Fruit fly (Drosophila melanogaster) whole organism, embryonic: Measurements from ENCODE around the gene Fas1.

ENCODE experiments used
- Asciz ChIP-seq: fragments of 200-800 bp; sonication (Bioruptor generic); optimal IDR thresholded peaks from 2 replicates; lab custom pipeline; 2017; ENCODE audit warnings: missing biosample characterization, mild to moderate bottlenecking, missing genetic modification characterization, missing genetic modification reagents
- B-H1 ChIP-seq: fragments of 200-800 bp; sonication (Bioruptor generic); IDR thresholded peaks from 3 replicates; pipeline ENCODE4 v1.3.6; 2022; ENCODE audit warnings: missing biosample characterization, missing genetic modification characterization
- CG14667 ChIP-seq: fragments of 200-800 bp; sonication (Bioruptor generic); IDR thresholded peaks from 2 replicates; pipeline ENCODE4 v1.3.6; 2022; ENCODE audit warnings: missing biosample characterization, missing genetic modification characterization
- CG15269 ChIP-seq: fragments of 200-800 bp; sonication (Bioruptor generic); optimal IDR thresholded peaks from 2 replicates; lab custom pipeline; 2018; ENCODE audit warnings: missing biosample characterization, mild to moderate bottlenecking, missing genetic modification characterization, moderate library complexity
- CG18619 ChIP-seq: fragments of 200-800 bp; sonication (Bioruptor generic); optimal IDR thresholded peaks from 3 replicates; lab custom pipeline; 2017; ENCODE audit warnings: missing biosample characterization, mild to moderate bottlenecking, missing genetic modification characterization
- CG2712 ChIP-seq: fragments of 200-800 bp; optimal IDR thresholded peaks from 3 replicates; lab custom pipeline; 2019; ENCODE audit warnings: missing biosample characterization, mild to moderate bottlenecking, missing genetic modification characterization, moderate library complexity
- CG30020 ChIP-seq: fragments of 200-800 bp; optimal IDR thresholded peaks from 2 replicates; lab custom pipeline; 2019; ENCODE audit warnings: missing biosample characterization, mild to moderate bottlenecking, missing genetic modification characterization, moderate library complexity
- CG31441 ChIP-seq: fragments of 200-800 bp; sonication (Bioruptor generic); IDR thresholded peaks from 2 replicates; pipeline ENCODE4 v1.3.6; 2022; ENCODE audit warnings: missing biosample characterization, missing genetic modification characterization
- CG43689 ChIP-seq: fragments of 200-800 bp; sonication (Bioruptor generic); IDR thresholded peaks from 2 replicates; pipeline ENCODE4 v1.3.6; 2022; ENCODE audit warnings: missing biosample characterization, missing genetic modification characterization
- CG6683 ChIP-seq: fragments of 200-800 bp; sonication (Bioruptor generic); optimal IDR thresholded peaks from 2 replicates; lab custom pipeline; 2017; ENCODE audit warnings: missing biosample characterization, mild to moderate bottlenecking, missing genetic modification characterization, missing genetic modification reagents
- CG6689 ChIP-seq: fragments of 200-800 bp; sonication (Bioruptor generic); IDR thresholded peaks from 2 replicates; pipeline ENCODE4 v1.3.6; 2022; ENCODE audit warnings: missing biosample characterization, missing genetic modification characterization
- CG8924 ChIP-seq: fragments of 200-800 bp; optimal IDR thresholded peaks from 3 replicates; lab custom pipeline; 2019; ENCODE audit warnings: missing biosample characterization, mild to moderate bottlenecking, missing genetic modification characterization, moderate library complexity
- CG9215 ChIP-seq: fragments of 200-800 bp; sonication (Bioruptor generic); IDR thresholded peaks from 2 replicates; pipeline ENCODE4 v1.3.6; 2022; ENCODE audit warnings: missing biosample characterization, missing genetic modification characterization
- CG9797 ChIP-seq: fragments of 200-800 bp; sonication (Bioruptor generic); optimal IDR thresholded peaks from 3 replicates; lab custom pipeline; 2018; ENCODE audit warnings: missing biosample characterization, mild to moderate bottlenecking, missing genetic modification characterization
- Chrac-16 ChIP-seq: fragments of 200-800 bp; sonication (Bioruptor generic); optimal IDR thresholded peaks from 3 replicates; lab custom pipeline; 2016; ENCODE audit warnings: missing biosample characterization, missing genetic modification characterization
- Drgx ChIP-seq: fragments of 200-800 bp; sonication (Bioruptor generic); IDR thresholded peaks from 2 replicates; pipeline ENCODE4 v1.3.6; 2022; ENCODE audit warnings: missing biosample characterization, missing genetic modification characterization
- HmgZ ChIP-seq: fragments of 200-800 bp; sonication (Bioruptor generic); optimal IDR thresholded peaks from 2 replicates; lab custom pipeline; 2018; ENCODE audit warnings: missing biosample characterization, mild to moderate bottlenecking, missing genetic modification characterization
- Hsf ChIP-seq: fragments of 200-800 bp; sonication (Bioruptor generic); optimal IDR thresholded peaks from 3 replicates; lab custom pipeline; 2016; ENCODE audit warnings: missing biosample characterization, missing genetic modification characterization
- Lpt ChIP-seq: fragments of >200 bp; optimal IDR thresholded peaks from 2 replicates; lab custom pipeline; 2018; ENCODE audit warnings: missing biosample characterization, missing genetic modification characterization
- Meics ChIP-seq: fragments of 200-800 bp; sonication (Bioruptor generic); optimal IDR thresholded peaks from 2 replicates; lab custom pipeline; 2017; ENCODE audit warnings: missing biosample characterization, mild to moderate bottlenecking, missing genetic modification characterization
- Nf-YB ChIP-seq: fragments of 200-800 bp; sonication (Bioruptor generic); optimal IDR thresholded peaks from 3 replicates; lab custom pipeline; 2019; ENCODE audit warnings: missing biosample characterization, mild to moderate bottlenecking, missing genetic modification characterization, moderate library complexity
- Nf-YC ChIP-seq: fragments of 200-800 bp; optimal IDR thresholded peaks from 3 replicates; lab custom pipeline; 2019; ENCODE audit warnings: missing biosample characterization, mild to moderate bottlenecking, missing genetic modification characterization, moderate library complexity
- Optix ChIP-seq: fragments of 200-800 bp; sonication (Bioruptor generic); IDR thresholded peaks from 3 replicates; pipeline ENCODE4 v1.3.6; 2022; ENCODE audit warnings: missing biosample characterization, missing genetic modification characterization
- Six4 ChIP-seq: fragments of 200-800 bp; sonication (Bioruptor generic); optimal IDR thresholded peaks from 2 replicates; lab custom pipeline; 2016; ENCODE audit warnings: missing biosample characterization, missing genetic modification characterization
- Sry-δ ChIP-seq: fragments of 200-800 bp; sonication (Bioruptor generic); optimal IDR thresholded peaks from 2 replicates; lab custom pipeline; 2016; ENCODE audit warnings: missing biosample characterization, missing genetic modification characterization
- abd-A ChIP-seq: fragments of 200-800 bp; sonication (Bioruptor generic); optimal IDR thresholded peaks from 3 replicates; lab custom pipeline; 2019; ENCODE audit warnings: missing biosample characterization, mild to moderate bottlenecking, missing genetic modification characterization, moderate library complexity
- ase ChIP-seq: fragments of 200-800 bp; sonication (Bioruptor generic); IDR thresholded peaks from 3 replicates; pipeline ENCODE4 v1.3.6; 2022; ENCODE audit warnings: missing biosample characterization, missing genetic modification characterization
- ato ChIP-seq: fragments of 200-800 bp; sonication (Bioruptor generic); IDR thresholded peaks from 2 replicates; pipeline ENCODE4 v1.3.6; 2022; ENCODE audit warnings: missing biosample characterization, missing genetic modification characterization; ENCODE audit not compliant: partially characterized antibody
- bigmax ChIP-seq: fragments of 200-800 bp; sonication (Bioruptor generic); optimal IDR thresholded peaks from 2 replicates; lab custom pipeline; 2018; ENCODE audit warnings: missing biosample characterization, mild to moderate bottlenecking, missing genetic modification characterization
- chif ChIP-seq, 2 experiments: fragments of 200-800 bp; sonication (Bioruptor generic); optimal IDR thresholded peaks; 3 replicates each; lab custom pipeline; 2016; ENCODE audit warnings: missing biosample characterization in 2 of 2, missing genetic modification characterization in 2 of 2
- chinmo ChIP-seq: fragments of 200-800 bp; sonication (Bioruptor generic); IDR thresholded peaks from 4 replicates; pipeline ENCODE4 v1.3.6; 2022; ENCODE audit warnings: missing biosample characterization, missing genetic modification characterization; ENCODE audit not compliant: partially characterized antibody
- chm ChIP-seq: fragments of 200-800 bp; sonication (Bioruptor generic); IDR thresholded peaks from 2 replicates; pipeline ENCODE4 v1.3.6; 2022; ENCODE audit warnings: missing biosample characterization, missing genetic modification characterization
- dpn ChIP-seq, 2 experiments: fragments of 200-800 bp; sonication (Bioruptor generic); optimal IDR thresholded peaks; 3 replicates each; lab custom pipeline; 2016; ENCODE audit warnings: missing biosample characterization in 2 of 2, missing genetic modification characterization in 2 of 2
- en ChIP-seq: fragments of 200-800 bp; sonication (Bioruptor generic); optimal IDR thresholded peaks from 2 replicates; lab custom pipeline; 2016; ENCODE audit warnings: missing biosample characterization, missing genetic modification characterization
- ewg ChIP-seq: fragments of 200-800 bp; sonication (Bioruptor generic); optimal IDR thresholded peaks from 3 replicates; lab custom pipeline; 2017; ENCODE audit warnings: mild to moderate bottlenecking, missing biosample characterization, missing genetic modification reagents, missing genetic modification characterization
- kni ChIP-seq: fragments of 200-800 bp; sonication (Bioruptor generic); optimal IDR thresholded peaks from 3 replicates; lab custom pipeline; 2017; ENCODE audit warnings: mild to moderate bottlenecking, missing biosample characterization, missing genetic modification reagents, missing genetic modification characterization
- nerfin-1 ChIP-seq: fragments of 200-800 bp; sonication (Bioruptor generic); optimal IDR thresholded peaks from 3 replicates; lab custom pipeline; 2019; ENCODE audit warnings: missing biosample characterization, mild to moderate bottlenecking, missing genetic modification characterization, moderate library complexity
- pan ChIP-seq, 4 experiments: fragments of >200 bp in 3 of 4; fragments of 200-800 bp in 1 of 4; sonication (Bioruptor generic) in 1 of 4; optimal IDR thresholded peaks in 3 of 4; IDR thresholded peaks in 1 of 4; 2 replicates each; pipeline versions ENCODE4 v1.3.6 to Lab custom; 2017 to 2022; ENCODE audit warnings: missing biosample characterization in 2 of 4, missing genetic modification characterization in 2 of 4, mixed read lengths in 1 of 4
- pum ChIP-seq: fragments of 200-800 bp; sonication (Bioruptor generic); optimal IDR thresholded peaks from 2 replicates; lab custom pipeline; 2016; ENCODE audit warnings: missing biosample characterization, missing genetic modification characterization
- schlank ChIP-seq: fragments of 200-800 bp; sonication (Bioruptor generic); optimal IDR thresholded peaks from 2 replicates; lab custom pipeline; 2018; ENCODE audit warnings: missing biosample characterization, mild to moderate bottlenecking, missing genetic modification characterization
- sob ChIP-seq: fragments of 200-800 bp; sonication (Bioruptor generic); IDR thresholded peaks from 2 replicates; pipeline ENCODE4 v1.3.6; 2022; ENCODE audit warnings: missing biosample characterization, missing genetic modification characterization
- sr ChIP-seq: fragments of 200-800 bp; sonication (Bioruptor generic); IDR thresholded peaks from 3 replicates; pipeline ENCODE4 v1.3.6; 2022; ENCODE audit warnings: missing biosample characterization, missing genetic modification characterization
- tup ChIP-seq: fragments of 200-800 bp; sonication (Bioruptor generic); optimal IDR thresholded peaks from 2 replicates; lab custom pipeline; 2016; ENCODE audit warnings: missing biosample characterization, mild to moderate bottlenecking, missing genetic modification characterization, moderate library complexity
- yki ChIP-seq: fragments of >200 bp; optimal IDR thresholded peaks from 3 replicates; lab custom pipeline; 2018
- zen ChIP-seq: fragments of 200-800 bp; sonication (Bioruptor generic); optimal IDR thresholded peaks from 3 replicates; lab custom pipeline; 2018; ENCODE audit warnings: missing biosample characterization, mild to moderate bottlenecking, missing genetic modification characterization, moderate library complexity
- zfh1 ChIP-seq: fragments of 200-800 bp; sonication (Bioruptor generic); IDR thresholded peaks from 3 replicates; pipeline ENCODE4 v1.3.6; 2022; ENCODE audit warnings: missing biosample characterization, missing genetic modification characterization

The Fas1 gene

dm6 chr3R:16673184-16673583, 48.1 kb downstream of the Fas1 start (continued):
- TF ChIP-seq B-H1 (GFP tag; lab: Robert Waterston, UW) (0 out of 3 replicates have a peak, but pooled peaks have one; percentile 11), nerfin-1 (tag; lab: Kevin White, UChicago) (no peak), Optix (peak; percentile 13; the same call in 1 of the 3 replicates), pan (optimal IDR thresholded peaks at IDR 0.05; lab: Kevin White, UChicago) (no peak), pan (GFP tag; optimal IDR thresholded peaks at IDR 0.05 in 1 of 2, IDR thresholded peaks at IDR 0.05 in 1 of 2) (peak in 1 of 2 experiments; percentile 6), CG6689 (GFP tag; lab: Robert Waterston, UW) (peak; percentile 31; the same call in 1 of the 2 replicates), pum (GFP tag; lab: Kevin White, UChicago) (no peak), CG31441 (GFP tag; lab: Robert Waterston, UW) (0 out of 2 replicates have a peak, but pooled peaks have one; percentile 29), Chrac-16 (GFP tag; lab: Kevin White, UChicago) (peak; percentile 7), Asciz (GFP tag; lab: Kevin White, UChicago) (no peak), CG15269 (no peak), dpn (GFP tag; optimal IDR thresholded peaks at IDR 0.05; lab: Kevin White, UChicago) (peak in 1 of 2 experiments; percentile 5), bigmax (no peak), CG9215 (GFP tag; lab: Robert Waterston, UW) (no peak)

dm6 chr3R:16676518-16676917, 51.5 kb downstream of the Fas1 start:
- TF ChIP-seq chm (GFP tag; lab: Robert Waterston, UW), result no peak
- no peak for TF ChIP-seq sob (GFP tag; lab: Robert Waterston, UW)
- no peak for TF ChIP-seq zfh1 (GFP tag; lab: Robert Waterston, UW)
- TF ChIP-seq Drgx (GFP tag; lab: Robert Waterston, UW), result no peak
- TF ChIP-seq CG30020, result no peak
- no peak for TF ChIP-seq ase
- TF ChIP-seq CG2712 (tag; lab: Kevin White, UChicago), result no peak
- no peak for TF ChIP-seq CG18619 (GFP tag; lab: Kevin White, UChicago)
- TF ChIP-seq yki (lab: Kevin White, UChicago), result no peak
- TF ChIP-seq CG8924 (tag; lab: Kevin White, UChicago), result no peak
- no peak for TF ChIP-seq Lpt (GFP tag; lab: Kevin White, UChicago)
- TF ChIP-seq Meics (GFP tag; lab: Kevin White, UChicago), result no peak
- TF ChIP-seq ewg (GFP tag; lab: Kevin White, UChicago), result no peak
- no peak for TF ChIP-seq CG9797 (GFP tag; lab: Kevin White, UChicago)
- no peak for TF ChIP-seq CG43689 (GFP tag; lab: Robert Waterston, UW)
- no peak for TF ChIP-seq chif (GFP tag; optimal IDR thresholded peaks at IDR 0.05; lab: Kevin White, UChicago)
- no peak for TF ChIP-seq Six4 (GFP tag; lab: Kevin White, UChicago)
- TF ChIP-seq en, result no peak
- TF ChIP-seq, all 482 proteins: peak for 0

dm6 chr3R:16677934-16678333, 52.9 kb downstream of the Fas1 start:
- TF ChIP-seq tup (GFP tag; lab: Kevin White, UChicago) (no peak), abd-A (tag; lab: Kevin White, UChicago) (peak; percentile 69), chinmo (GFP tag; lab: Robert Waterston, UW) (peak; percentile 86; the same call in 2 of the 4 replicates), sr (GFP tag; lab: Robert Waterston, UW) (no peak), HmgZ (tag; lab: Kevin White, UChicago) (no peak), Nf-YC (tag; lab: Kevin White, UChicago) (peak; percentile 80), zen (tag; lab: Kevin White, UChicago) (peak; percentile 55), Hsf (GFP tag; lab: Kevin White, UChicago) (no peak), ato (no peak), Nf-YB (GFP tag; lab: Kevin White, UChicago) (peak; percentile 87), CG6683 (GFP tag; lab: Kevin White, UChicago) (no peak), schlank (tag; lab: Kevin White, UChicago) (no peak), CG14667 (GFP tag; lab: Robert Waterston, UW) (no peak), kni (GFP tag; lab: Kevin White, UChicago) (peak; percentile 51), Sry-δ (no peak)
